Worm (Caenorhabditis elegans) whole organism, young adult: ENCODE data around the gene chl-1.

Source experiments
- bed-2 ChIP-seq: fragments of 200-800 bp; sonication (Bioruptor generic); IDR thresholded peaks from 2 replicates; pipeline ENCODE4 v1.3.6; 2022; ENCODE audit warnings: missing genetic modification reagents, missing genetic modification characterization, missing compliant biosample characterization
- xnd-1 ChIP-seq: sonication (generic microtip); optimal IDR thresholded peaks from 2 replicates; lab custom pipeline; 2016; ENCODE audit warnings: missing genotype, missing genetic modification reagents, missing genetic modification characterization, missing compliant biosample characterization

ce11 chrIII:10378899-10379298 lies 26.1 kb downstream of the chl-1 start:
- no peak for TF ChIP-seq xnd-1 (tag; lab: Kevin White, UChicago)
- no peak for TF ChIP-seq bed-2
